Worm (Caenorhabditis elegans): ENCODE data around the gene pqn-62.

pqn-62 gene

DNA sequence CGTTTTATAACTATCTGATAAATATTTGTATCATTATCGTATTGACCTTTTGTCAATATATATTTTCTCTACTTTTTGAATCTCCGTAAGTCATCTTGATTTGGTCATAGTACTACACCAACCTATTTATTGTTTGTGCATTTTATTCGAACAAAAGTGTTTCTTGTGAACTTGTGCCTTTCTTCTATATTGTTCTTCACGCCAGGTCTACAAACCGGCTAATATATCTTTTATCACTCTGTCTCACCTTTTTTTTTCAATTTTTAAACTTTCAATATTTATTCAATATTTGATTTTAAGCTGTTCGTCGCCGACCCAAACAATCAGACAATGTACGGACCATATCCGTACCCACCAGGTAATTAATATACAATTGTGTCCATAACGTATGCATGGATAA lies 20.2 kb downstream of the pqn-62 start, which contains the start of gene hrpa-2:
Gene hrpa-2, plus strand, starts transcription at position 301 of the 400 bp plus-strand sequence.
- TF ChIP-seq snpc-3.4 (tag; optimal IDR thresholded peaks at IDR 0.05) (no peak), attf-6 (GFP tag; IDR thresholded peaks at IDR 0.05) (no peak), mel-28 (tag; optimal IDR thresholded peaks at IDR 0.05; ENCODE audit: borderline replicate concordance) (no peak), dox-1 (GFP tag; IDR thresholded peaks at IDR 0.05) (no peak)

DNA sequence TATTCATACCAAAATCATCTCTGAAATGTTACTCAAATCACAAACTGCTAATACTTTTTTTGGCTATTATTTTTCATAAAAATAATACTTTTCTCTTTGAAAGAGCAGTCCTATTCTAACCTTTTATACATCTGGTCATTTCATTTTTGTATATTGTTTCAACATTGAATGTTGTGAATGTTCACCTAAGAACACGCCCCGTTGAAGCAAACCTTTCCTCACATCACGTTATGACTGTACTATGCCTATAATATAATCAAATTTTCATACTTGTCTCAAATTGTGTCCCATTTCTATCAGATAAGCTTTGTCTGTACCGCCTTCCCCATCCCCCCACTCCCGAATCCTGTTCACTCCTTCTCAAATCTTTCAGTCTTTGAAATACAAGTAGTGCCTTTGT lies 22.4 kb downstream of the pqn-62 start:
- TF ChIP-seq rcor-1 (GFP tag; IDR thresholded peaks at IDR 0.05) (no peak), unc-62 (GFP tag; optimal IDR thresholded peaks at IDR 0.05) (no peak)

ce11 chrX:5226265-5226664 lies 30.4 kb downstream of the pqn-62 start, which contains the start of gene H28G03.3:
Gene H28G03.3 (minus strand): TSS chrX:5226365.
- TF ChIP-seq K12H6.12 (tag; optimal IDR thresholded peaks at IDR 0.05) (no peak), mcd-1 (GFP tag; IDR thresholded peaks at IDR 0.05) (no peak), hlh-12 (tag; optimal IDR thresholded peaks at IDR 0.05) (no peak), F57C9.4 (tag; optimal IDR thresholded peaks at IDR 0.05) (no peak), F57A8.1 (GFP tag; optimal IDR thresholded peaks at IDR 0.05) (no peak), lir-1 (GFP tag; conservative IDR thresholded peaks at IDR 0.05) (no peak), sptf-2 (GFP tag; optimal IDR thresholded peaks at IDR 0.05) (no peak), ztf-26 (tag; optimal IDR thresholded peaks at IDR 0.05) (no peak), tbx-9 (tag; optimal IDR thresholded peaks at IDR 0.05; ENCODE audit: borderline replicate concordance) (no peak), snpc-4 (GFP tag; optimal IDR thresholded peaks at IDR 0.05) (no peak), snpc-4 (tag; optimal IDR thresholded peaks at IDR 0.05) (no peak)

DNA sequence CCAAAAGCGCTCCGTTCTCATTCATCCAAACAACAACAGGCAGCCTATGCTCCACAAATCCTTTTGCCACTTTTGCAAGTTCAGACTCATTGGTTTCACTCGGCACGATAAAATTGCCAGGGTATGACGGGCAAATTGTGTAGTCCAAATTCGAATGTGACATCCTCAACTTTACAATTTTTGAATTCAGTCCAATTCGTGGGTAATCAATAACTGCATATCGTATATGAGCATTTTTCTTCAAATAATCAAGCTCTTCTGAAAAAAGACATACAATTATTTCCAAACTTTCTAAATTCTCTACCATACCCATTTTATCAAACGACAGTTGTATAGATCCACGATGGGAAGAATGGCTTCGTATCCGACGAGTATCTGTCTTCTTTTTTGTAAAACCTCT lies 42.3 kb downstream of the pqn-62 start:
- no peak for TF ChIP-seq ccch-3 (GFP tag; optimal IDR thresholded peaks at IDR 0.05)
- no peak for TF ChIP-seq K11D2.4 (GFP tag; IDR thresholded peaks at IDR 0.05)
- no peak for TF ChIP-seq egl-44 (GFP tag; IDR thresholded peaks at IDR 0.05)
- no peak for TF ChIP-seq C17E4.6 (GFP tag; IDR thresholded peaks at IDR 0.05)
- TF ChIP-seq hlh-26 (GFP tag; conservative IDR thresholded peaks at IDR 0.05), result no peak
- TF ChIP-seq nhr-80 (tag; optimal IDR thresholded peaks at IDR 0.05), result no peak
- no peak for TF ChIP-seq hmg-20 (GFP tag; IDR thresholded peaks at IDR 0.05)
- TF ChIP-seq ets-4 (GFP tag; optimal IDR thresholded peaks at IDR 0.05), result no peak
- no peak for TF ChIP-seq ztf-25 (GFP tag; IDR thresholded peaks at IDR 0.05)
- TF ChIP-seq dpff-1 (tag; optimal IDR thresholded peaks at IDR 0.05), result no peak
- TF ChIP-seq Y53G8AR.9 (GFP tag; conservative IDR thresholded peaks at IDR 0.05), result no peak
- no peak for TF ChIP-seq ama-1 (optimal IDR thresholded peaks at IDR 0.05)
- TF ChIP-seq ama-1 (GFP tag; optimal IDR thresholded peaks at IDR 0.05), result no peak

DNA sequence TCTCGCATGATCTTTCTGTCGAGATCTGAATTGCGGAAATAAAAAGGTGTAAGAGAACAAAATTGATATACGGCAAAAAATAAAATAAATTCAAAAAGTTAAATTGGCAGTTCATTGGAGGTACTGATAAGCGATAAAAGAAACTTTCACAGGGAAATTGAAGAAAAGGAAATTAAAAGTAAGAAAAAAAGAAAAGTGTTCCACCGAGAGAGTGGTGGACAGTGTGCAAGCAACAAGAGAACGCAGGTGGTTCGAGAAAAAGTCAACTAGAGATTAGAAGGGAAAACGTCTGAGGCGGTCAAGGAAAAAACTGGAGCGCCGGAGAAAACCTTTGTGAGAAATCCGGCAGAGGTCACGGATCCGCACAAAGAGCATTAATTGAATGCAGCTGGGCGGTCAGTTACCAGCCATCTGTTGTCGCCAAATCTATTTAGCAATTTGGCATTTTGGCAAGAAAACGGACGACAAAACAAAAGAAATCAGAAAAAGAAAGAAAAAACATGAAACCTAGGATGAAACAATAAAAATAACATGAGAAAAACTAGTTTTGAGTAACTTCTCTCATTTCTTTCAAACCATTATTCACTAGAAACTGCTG lies 47.6 kb downstream of the pqn-62 start, which contains the start of gene mtm-5:
Gene mtm-5, minus strand, starts transcription at position 27 of the 598 bp plus-strand sequence.
- no peak for TF ChIP-seq zim-3 (tag; optimal IDR thresholded peaks at IDR 0.05)
- TF ChIP-seq attf-5 (GFP tag; optimal IDR thresholded peaks at IDR 0.05), result peak; percentile 21
- no peak for TF ChIP-seq ceh-40 (GFP tag; IDR thresholded peaks at IDR 0.05)
- no peak for TF ChIP-seq ceh-79 (tag; optimal IDR thresholded peaks at IDR 0.05)
- TF ChIP-seq akir-1 (GFP tag; optimal IDR thresholded peaks at IDR 0.05), result no peak
- peak; percentile 85 for TF ChIP-seq nhr-80 (tag; optimal IDR thresholded peaks at IDR 0.05)
- TF ChIP-seq ccch-3 (GFP tag; optimal IDR thresholded peaks at IDR 0.05), result no peak
- peak; percentile 39; the same call in 1 of the 2 replicates for TF ChIP-seq dox-1 (GFP tag; IDR thresholded peaks at IDR 0.05)
- peak; percentile 80; the same call in 1 of the 2 replicates for TF ChIP-seq hmg-1.2 (GFP tag; IDR thresholded peaks at IDR 0.05)
- no peak for TF ChIP-seq aptf-3 (GFP tag; IDR thresholded peaks at IDR 0.05)

Data from whole organism, young adult.